Fruit fly (Drosophila melanogaster): ENCODE results near the gene Prosbeta6.
"Not testable (repeated sequence)": the region's sequence is repeated elsewhere in the genome, so short reads cannot be mapped to it uniquely, and the experiment has no call there.

The Prosbeta6 gene

DNA sequence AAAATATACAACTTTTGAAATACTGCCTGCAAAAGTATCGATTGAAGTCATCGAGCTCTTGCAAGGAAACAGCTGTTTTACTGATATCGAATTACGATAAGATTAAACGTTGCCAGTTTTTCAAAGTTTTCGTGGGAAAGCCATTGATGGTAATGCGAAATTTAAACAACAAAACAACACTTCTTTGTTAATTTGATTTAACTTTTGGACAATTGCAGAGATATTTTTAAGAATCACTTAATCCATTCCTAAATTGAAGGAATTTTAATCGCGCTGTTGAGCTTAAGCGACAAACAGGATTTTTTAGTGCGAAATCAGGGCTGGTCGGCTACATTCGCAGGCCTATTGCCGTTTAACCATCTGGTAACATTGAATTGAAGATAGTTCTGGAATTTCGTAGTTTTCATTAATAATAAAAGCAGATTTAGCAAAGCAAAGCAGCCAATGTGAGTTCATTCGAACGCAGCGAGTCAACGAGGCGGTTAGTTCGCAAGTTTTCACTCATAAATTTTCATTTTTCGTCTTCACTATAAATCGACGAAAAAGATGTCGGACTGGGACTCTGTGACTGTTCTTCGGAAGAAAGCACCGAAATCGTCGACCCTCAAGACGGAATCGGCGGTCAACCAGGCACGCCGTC, 35.8 kb downstream of the Prosbeta6 start, which contains the start of gene mbf1:
TSS of gene mbf1 (plus strand) at position 130 of the 640 bp plus-strand sequence.
- no peak for TF ChIP-seq pan (optimal IDR thresholded peaks at IDR 0.05)
- no peak for TF ChIP-seq usp (GFP tag; optimal IDR thresholded peaks at IDR 0.05)
- TF ChIP-seq CG8478 (optimal IDR thresholded peaks at IDR 0.05) = no peak
- no peak for TF ChIP-seq EcR (GFP tag; optimal IDR thresholded peaks at IDR 0.05)
- TF ChIP-seq Dll (optimal IDR thresholded peaks at IDR 0.05) = no peak
- TF ChIP-seq psq (optimal IDR thresholded peaks at IDR 0.05) = no peak

DNA sequence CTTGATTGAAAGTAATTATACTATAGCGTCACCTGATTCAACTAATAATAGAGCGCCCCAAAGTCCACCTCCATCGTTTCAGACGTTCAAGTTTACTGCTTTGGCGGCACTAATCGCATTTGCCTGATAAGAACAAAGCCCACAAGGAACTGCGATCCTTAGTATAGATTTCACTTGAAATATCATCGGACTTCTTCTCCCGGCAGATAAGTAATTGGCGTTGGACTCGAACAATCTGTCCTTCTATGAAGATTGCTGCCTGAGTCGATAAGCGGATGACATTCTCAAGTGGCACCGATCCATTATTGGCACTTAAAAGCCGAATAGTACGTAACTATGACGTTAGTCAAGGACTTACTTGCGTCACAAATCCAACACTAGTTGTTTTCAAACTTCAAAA, 37.0 kb downstream of the Prosbeta6 start, which contains the start of gene Mipp1:
TSS of gene Mipp1 (minus strand) at position 101 of the 400 bp plus-strand sequence.
- TF ChIP-seq EcR (GFP tag; optimal IDR thresholded peaks at IDR 0.05); usp (GFP tag; optimal IDR thresholded peaks at IDR 0.05); CG8478 (optimal IDR thresholded peaks at IDR 0.05): not testable (repeated sequence)

dm6 chr3L:16572208-16572607, 38.0 kb downstream of the Prosbeta6 start:
- no peak for TF ChIP-seq Dll (optimal IDR thresholded peaks at IDR 0.05)

DNA sequence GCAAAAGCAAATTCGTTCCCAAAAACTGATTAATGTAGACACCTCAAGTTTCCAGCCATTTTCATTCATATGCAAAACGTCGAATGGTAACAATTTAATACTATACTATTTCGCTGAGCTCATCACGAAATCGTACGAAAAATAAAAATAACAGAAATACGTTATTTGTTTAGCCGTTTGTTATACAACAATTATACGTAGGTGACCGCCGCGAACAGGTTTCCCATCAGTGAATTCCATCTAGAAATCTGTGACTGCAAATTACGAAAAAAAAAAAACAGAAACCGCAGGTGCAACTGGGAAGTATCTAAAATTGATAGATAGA, 38.5 kb downstream of the Prosbeta6 start:
- no peak for TF ChIP-seq CG8478 (optimal IDR thresholded peaks at IDR 0.05)
- TF ChIP-seq usp (GFP tag; optimal IDR thresholded peaks at IDR 0.05) = no peak
- no peak for TF ChIP-seq pan (optimal IDR thresholded peaks at IDR 0.05)
- TF ChIP-seq psq (optimal IDR thresholded peaks at IDR 0.05) = no peak
- TF ChIP-seq EcR (GFP tag; optimal IDR thresholded peaks at IDR 0.05) = no peak
- TF ChIP-seq Dll (optimal IDR thresholded peaks at IDR 0.05) = no peak

DNA sequence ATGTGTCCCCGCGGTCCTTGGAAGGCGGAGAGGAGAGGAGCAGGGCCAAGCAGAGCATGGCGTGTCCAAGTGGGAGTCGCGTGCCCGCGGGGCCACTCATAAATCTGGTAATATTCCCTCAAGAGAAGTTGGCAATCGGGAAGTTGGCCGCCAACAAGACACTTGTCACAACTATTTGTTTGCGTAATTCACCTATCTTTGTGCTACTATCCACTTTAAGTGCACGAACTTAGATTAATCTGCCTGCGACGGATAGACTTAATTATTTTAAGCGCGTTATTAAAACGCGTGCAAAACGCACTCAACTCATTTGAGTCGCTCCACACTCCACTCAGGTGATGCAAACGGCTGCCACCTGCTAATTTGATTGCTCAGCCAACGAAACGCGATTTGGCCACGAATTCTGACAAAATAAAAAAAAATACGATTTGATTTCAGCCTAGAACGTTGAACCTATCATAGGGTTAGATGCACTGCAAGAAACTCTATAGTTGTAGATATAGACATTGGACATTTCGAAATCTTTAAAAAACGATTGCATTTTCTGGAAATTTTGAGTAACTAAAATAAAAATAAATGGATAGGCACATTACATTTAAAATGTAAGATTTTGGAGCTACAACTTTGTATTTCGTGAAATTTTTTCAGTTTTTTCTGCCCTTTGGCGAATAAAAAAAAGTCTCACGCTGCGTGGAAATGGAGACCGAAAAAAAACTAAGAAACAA, 39.0 kb downstream of the Prosbeta6 start:
- no peak for TF ChIP-seq pan (optimal IDR thresholded peaks at IDR 0.05)
- no peak for TF ChIP-seq Dll (optimal IDR thresholded peaks at IDR 0.05)
- no peak for TF ChIP-seq psq (optimal IDR thresholded peaks at IDR 0.05)
- no peak for TF ChIP-seq usp (GFP tag; optimal IDR thresholded peaks at IDR 0.05)
- TF ChIP-seq EcR (GFP tag; optimal IDR thresholded peaks at IDR 0.05) = no peak
- TF ChIP-seq CG8478 (optimal IDR thresholded peaks at IDR 0.05) = no peak

DNA sequence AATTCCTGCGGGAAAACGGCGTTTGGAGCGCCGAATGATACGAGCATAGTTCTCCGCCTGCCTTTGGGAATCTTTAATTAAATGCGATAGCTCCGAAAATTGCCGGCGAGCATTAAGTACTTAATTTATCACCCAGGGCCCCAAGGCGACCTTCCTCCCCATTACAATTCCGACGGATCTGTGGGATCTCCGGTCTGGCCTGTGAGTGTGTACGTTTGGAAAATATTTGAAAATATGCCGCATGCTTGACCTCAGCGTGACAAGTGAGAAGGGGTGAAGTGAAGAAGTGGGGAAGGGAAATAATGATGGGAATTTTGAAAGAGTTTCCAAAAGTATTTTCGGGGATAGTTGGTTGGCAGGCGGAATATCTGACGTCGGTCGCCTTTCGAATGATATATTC, 40.8 kb downstream of the Prosbeta6 start:
- TF ChIP-seq EcR (GFP tag; optimal IDR thresholded peaks at IDR 0.05) (no peak), psq (optimal IDR thresholded peaks at IDR 0.05) (no peak), usp (GFP tag; optimal IDR thresholded peaks at IDR 0.05) (no peak), pan (optimal IDR thresholded peaks at IDR 0.05) (no peak)

dm6 chr3L:16567495-16567894, 42.7 kb downstream of the Prosbeta6 start:
- TF ChIP-seq usp (GFP tag; optimal IDR thresholded peaks at IDR 0.05) (no peak), pan (optimal IDR thresholded peaks at IDR 0.05) (no peak), EcR (GFP tag; optimal IDR thresholded peaks at IDR 0.05) (no peak), Dll (optimal IDR thresholded peaks at IDR 0.05) (no peak), CG8478 (optimal IDR thresholded peaks at IDR 0.05) (no peak), psq (optimal IDR thresholded peaks at IDR 0.05) (no peak)

- no peak for TF ChIP-seq Dll (optimal IDR thresholded peaks at IDR 0.05)
- TF ChIP-seq psq (optimal IDR thresholded peaks at IDR 0.05) = no peak
- no peak for TF ChIP-seq usp (GFP tag; optimal IDR thresholded peaks at IDR 0.05)
- TF ChIP-seq pan (optimal IDR thresholded peaks at IDR 0.05) = no peak
- no peak for TF ChIP-seq CG8478 (optimal IDR thresholded peaks at IDR 0.05)
- TF ChIP-seq EcR (GFP tag; optimal IDR thresholded peaks at IDR 0.05) = no peak
These were observed 43.5 kb downstream of the Prosbeta6 start, which contains the start of gene UQCR-6.4L for dm6 chr3L:16566700-16567221. UQCR-6.4L (plus strand) TSS chr3L:16566750.

- TF ChIP-seq CG8478 (optimal IDR thresholded peaks at IDR 0.05) (no peak), Dll (optimal IDR thresholded peaks at IDR 0.05) (no peak), EcR (GFP tag; optimal IDR thresholded peaks at IDR 0.05) (no peak), usp (GFP tag; optimal IDR thresholded peaks at IDR 0.05) (no peak), pan (optimal IDR thresholded peaks at IDR 0.05) (no peak), psq (optimal IDR thresholded peaks at IDR 0.05) (no peak)
These were observed 44.1 kb downstream of the Prosbeta6 start for dm6 chr3L:16566093-16566492.

dm6 chr3L:16563361-16563760, 46.9 kb downstream of the Prosbeta6 start:
- no peak for TF ChIP-seq pan (optimal IDR thresholded peaks at IDR 0.05)
- no peak for TF ChIP-seq usp (GFP tag; optimal IDR thresholded peaks at IDR 0.05)
- no peak for TF ChIP-seq EcR (GFP tag; optimal IDR thresholded peaks at IDR 0.05)
- no peak for TF ChIP-seq psq (optimal IDR thresholded peaks at IDR 0.05)
- TF ChIP-seq Dll (optimal IDR thresholded peaks at IDR 0.05) = no peak
- no peak for TF ChIP-seq CG8478 (optimal IDR thresholded peaks at IDR 0.05)

All from whole organism.